Fruit fly (Drosophila melanogaster) Kc167 (cell line): ENCODE results near the gene CG3652.

Experiments used
- Myc ChIP-seq: fragments of >200 bp; optimal IDR thresholded peaks from 2 replicates; lab custom pipeline; 2017; ENCODE audit warnings: missing external identifiers
- Sin3A ChIP-seq: fragments of >200 bp; optimal IDR thresholded peaks from 2 replicates; lab custom pipeline; 2018; ENCODE audit warnings: missing external identifiers
- h ChIP-seq: fragments of >200 bp; optimal IDR thresholded peaks from 3 replicates; lab custom pipeline; 2018; ENCODE audit warnings: missing external identifiers
- insv ChIP-seq: fragments of >200 bp; optimal IDR thresholded peaks from 3 replicates; lab custom pipeline; 2018; ENCODE audit warnings: missing external identifiers
- psq ChIP-seq: fragments of >200 bp; optimal IDR thresholded peaks from 2 replicates; lab custom pipeline; 2017; ENCODE audit warnings: missing external identifiers
- ttk ChIP-seq: sonication (Bioruptor generic); optimal IDR thresholded peaks from 2 replicates; lab custom pipeline; 2017; ENCODE audit warnings: missing external identifiers

CG3652 gene

dm6 chr2L:4410855-4411254 is 17.2 kb upstream of the CG3652 start, which contains the start of gene CG43055:
TSS of gene CG43055 (plus strand) at chr2L:4411155.
- no peak for TF ChIP-seq psq (lab: Kevin White, UChicago)
- TF ChIP-seq ttk (lab: Kevin White, UChicago) = no peak

DNA sequence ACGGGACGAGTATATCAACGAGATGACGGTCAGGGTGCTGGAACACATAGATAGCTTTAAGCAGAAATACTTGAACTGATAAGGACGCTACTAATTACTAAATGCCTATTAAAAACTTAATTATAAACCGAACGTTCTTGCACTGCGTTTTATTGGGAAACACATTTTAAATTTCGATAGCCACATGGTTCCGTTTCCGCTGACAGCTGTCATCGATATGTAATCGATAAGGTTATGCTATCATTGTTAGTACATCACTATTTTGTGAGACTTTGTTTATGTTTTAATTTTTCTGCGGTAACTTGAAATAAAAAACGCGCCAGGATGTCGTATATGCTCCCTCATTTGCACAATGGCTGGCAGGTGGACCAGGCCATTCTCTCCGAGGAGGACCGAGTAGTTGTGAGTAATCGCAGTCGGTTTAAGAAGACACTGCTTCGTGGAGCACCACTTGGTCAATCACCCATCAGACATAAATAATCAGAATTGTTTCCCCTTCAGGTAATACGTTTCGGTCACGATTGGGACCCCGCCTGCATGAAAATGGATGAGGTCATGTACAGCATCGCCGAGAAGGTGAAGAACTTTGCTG is 9.4 kb upstream of the CG3652 start, which contains the start of gene Dim1:
TSS of gene Dim1 (plus strand) at position 239 of the 592 bp plus-strand sequence.
- no peak for TF ChIP-seq insv (lab: Kevin White, UChicago)
- TF ChIP-seq Myc = no peak
- TF ChIP-seq psq (lab: Kevin White, UChicago) = no peak
- no peak for TF ChIP-seq ttk (lab: Kevin White, UChicago)
- no peak for TF ChIP-seq h (lab: Kevin White, UChicago)
- TF ChIP-seq Sin3A = no peak

- TF ChIP-seq Sin3A (no peak), insv (lab: Kevin White, UChicago) (no peak), Myc (no peak), psq (lab: Kevin White, UChicago) (no peak), ttk (lab: Kevin White, UChicago) (no peak), h (lab: Kevin White, UChicago) (no peak)
Observed at dm6 chr2L:4400653-4401052, 7.0 kb upstream of the CG3652 start, which contains the start of gene CG33003. TSS of gene CG33003 (plus strand) at chr2L:4400953.

DNA sequence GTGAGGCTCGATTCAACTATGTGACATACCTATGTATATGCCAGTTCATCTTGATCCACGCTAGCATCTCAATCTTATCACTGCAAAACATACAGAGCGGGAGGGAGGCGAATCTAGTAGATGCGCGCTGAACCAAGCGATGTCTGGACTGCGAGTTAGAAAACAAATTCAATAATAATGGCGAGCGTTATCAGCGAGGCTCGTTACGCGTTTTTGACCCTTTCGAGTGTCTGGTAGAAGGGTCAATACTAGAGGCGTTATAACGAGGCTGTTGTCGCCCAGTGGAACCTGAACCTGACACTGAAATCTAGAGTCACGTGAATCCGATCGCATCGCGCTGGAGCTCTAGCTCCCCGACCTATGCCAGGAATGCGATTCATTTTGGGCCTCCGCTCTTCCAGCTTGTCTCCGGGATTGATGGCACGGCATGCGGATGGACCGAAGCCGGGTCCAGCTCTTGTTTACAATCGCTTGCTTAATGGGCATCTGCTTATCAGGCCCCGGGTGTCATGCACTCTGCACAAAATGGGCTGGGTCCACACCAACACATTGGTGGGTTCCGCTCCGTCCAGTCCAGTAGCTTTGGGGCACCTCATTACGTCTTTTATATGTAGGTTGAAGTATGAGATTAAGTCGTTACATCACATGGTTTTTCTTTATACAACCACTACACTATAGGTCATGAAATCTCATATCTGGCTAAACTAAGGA is 4.1 kb downstream of the CG3652 start:
- TF ChIP-seq psq (lab: Kevin White, UChicago) = no peak
- no peak for TF ChIP-seq Sin3A
- no peak for TF ChIP-seq Myc
- TF ChIP-seq insv (lab: Kevin White, UChicago) = no peak
- TF ChIP-seq ttk (lab: Kevin White, UChicago) = no peak
- TF ChIP-seq h (lab: Kevin White, UChicago) = no peak

dm6 chr2L:4388027-4388426 is 5.6 kb downstream of the CG3652 start, which contains the start of gene Tps1:
TSS of gene Tps1 (plus strand) at chr2L:4388327.
- TF ChIP-seq h (lab: Kevin White, UChicago) (no peak), Myc (no peak), ttk (lab: Kevin White, UChicago) (no peak), psq (lab: Kevin White, UChicago) (no peak), Sin3A (no peak), insv (lab: Kevin White, UChicago) (no peak)

DNA sequence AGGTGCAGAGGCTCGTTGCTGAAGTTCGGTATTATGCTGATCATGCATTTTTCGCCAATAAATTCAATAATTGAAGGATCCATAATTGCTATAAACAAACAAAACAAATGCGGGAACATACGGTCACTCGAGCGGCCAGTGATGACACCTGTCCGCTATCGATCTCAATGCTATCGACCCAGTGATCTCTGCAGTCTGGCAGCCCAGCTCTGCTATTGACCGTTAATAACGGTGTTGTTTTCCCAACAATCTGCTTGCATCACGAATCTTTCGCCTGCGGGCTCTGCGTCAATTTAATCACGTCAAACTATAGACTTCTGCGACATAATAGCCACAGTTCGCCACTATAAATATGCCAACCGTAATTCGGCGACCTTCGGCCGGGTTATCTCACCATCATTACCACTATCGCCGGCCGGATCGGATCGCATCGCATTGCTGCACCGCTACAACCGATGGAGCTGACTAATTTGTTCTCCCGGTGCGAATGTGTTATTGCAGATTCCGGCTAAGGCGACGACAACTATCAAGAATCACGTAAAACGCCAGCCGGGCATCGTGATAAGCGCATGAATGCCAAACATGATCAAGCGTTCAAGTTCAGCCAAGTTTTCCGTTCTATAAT is 6.6 kb downstream of the CG3652 start, which contains the start of gene Psf2:
TSS of gene Psf2 (minus strand) at position 431 of the 625 bp plus-strand sequence.
- TF ChIP-seq Sin3A (no peak), h (lab: Kevin White, UChicago) (no peak), ttk (lab: Kevin White, UChicago) (no peak), insv (lab: Kevin White, UChicago) (no peak), Myc (no peak), psq (lab: Kevin White, UChicago) (no peak)

DNA sequence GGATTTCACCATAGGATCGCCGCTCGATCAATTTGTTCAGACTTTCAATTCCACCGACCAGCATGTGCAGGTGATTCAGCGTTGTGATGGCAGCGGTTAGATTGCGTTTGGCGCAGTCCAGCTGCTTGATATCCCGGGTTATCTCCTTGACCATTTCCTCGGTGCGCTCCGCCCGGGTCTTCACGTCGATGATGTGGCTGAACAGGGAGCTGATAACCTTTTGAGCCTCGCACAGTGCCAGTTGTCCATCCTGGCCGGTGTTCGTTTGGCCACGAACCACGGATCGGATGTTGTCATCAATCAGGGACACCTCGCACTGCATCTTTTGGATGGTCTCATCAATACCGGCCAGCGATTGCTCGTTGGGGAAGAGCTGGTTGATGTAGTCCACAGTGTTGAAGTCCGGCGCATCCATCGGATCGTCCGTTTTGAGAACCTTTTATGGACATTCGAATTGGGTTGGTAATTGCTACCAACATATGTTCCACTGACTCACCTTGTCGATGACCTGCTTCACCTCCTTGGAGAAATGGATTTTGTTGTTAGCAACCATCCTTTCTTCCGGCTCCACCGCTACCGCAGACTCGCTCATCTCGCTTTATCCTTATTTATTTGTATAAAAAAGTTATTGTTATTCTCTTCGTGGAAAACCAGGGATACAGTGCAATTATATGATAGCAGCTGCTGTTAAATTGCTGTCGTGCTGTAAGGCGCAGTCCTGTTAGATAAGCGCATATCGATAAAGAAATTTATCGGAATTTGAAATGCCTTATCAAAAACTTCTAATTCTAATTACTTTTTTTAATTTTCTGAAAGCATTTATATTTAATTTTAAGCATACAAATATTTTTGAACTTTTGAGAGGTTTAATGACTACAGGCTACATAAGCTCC is 8.0 kb downstream of the CG3652 start, which contains the start of gene Vps53:
TSS of gene Vps53 (minus strand) at position 676 of the 893 bp plus-strand sequence.
- TF ChIP-seq Sin3A (no peak), ttk (lab: Kevin White, UChicago) (no peak), Myc (no peak), psq (lab: Kevin White, UChicago) (no peak), insv (lab: Kevin White, UChicago) (no peak), h (lab: Kevin White, UChicago) (no peak)

DNA sequence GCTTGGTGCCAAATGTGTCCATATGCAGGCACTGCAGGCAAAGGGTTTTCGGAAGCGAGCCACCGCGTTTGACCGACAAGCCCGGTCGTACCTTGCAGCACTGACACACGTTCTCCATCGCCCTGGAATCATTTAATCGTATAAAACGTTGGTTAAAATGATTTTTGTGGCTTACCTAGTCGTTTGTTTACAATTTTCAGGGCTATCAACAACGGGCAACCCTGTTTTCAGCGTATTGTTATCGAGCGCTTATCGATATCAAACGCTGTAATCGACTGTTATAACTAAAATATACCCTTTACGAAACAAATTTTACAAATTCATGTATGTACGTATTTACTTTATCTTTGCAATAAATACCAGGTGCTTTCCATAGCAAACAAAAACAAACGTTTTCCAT is 11.2 kb downstream of the CG3652 start, which contains the start of gene CG17612:
TSS of gene CG17612 (minus strand) at position 214 of the 400 bp plus-strand sequence.
- TF ChIP-seq Myc (no peak), ttk (lab: Kevin White, UChicago) (no peak), insv (lab: Kevin White, UChicago) (no peak), Sin3A (no peak), h (lab: Kevin White, UChicago) (no peak), psq (lab: Kevin White, UChicago) (no peak)

dm6 chr2L:4378380-4378779 is 15.3 kb downstream of the CG3652 start:
- TF ChIP-seq ttk (lab: Kevin White, UChicago) = no peak
- TF ChIP-seq h (lab: Kevin White, UChicago) = no peak
- TF ChIP-seq insv (lab: Kevin White, UChicago) = no peak
- no peak for TF ChIP-seq Sin3A
- TF ChIP-seq Myc = no peak
- no peak for TF ChIP-seq psq (lab: Kevin White, UChicago)

DNA sequence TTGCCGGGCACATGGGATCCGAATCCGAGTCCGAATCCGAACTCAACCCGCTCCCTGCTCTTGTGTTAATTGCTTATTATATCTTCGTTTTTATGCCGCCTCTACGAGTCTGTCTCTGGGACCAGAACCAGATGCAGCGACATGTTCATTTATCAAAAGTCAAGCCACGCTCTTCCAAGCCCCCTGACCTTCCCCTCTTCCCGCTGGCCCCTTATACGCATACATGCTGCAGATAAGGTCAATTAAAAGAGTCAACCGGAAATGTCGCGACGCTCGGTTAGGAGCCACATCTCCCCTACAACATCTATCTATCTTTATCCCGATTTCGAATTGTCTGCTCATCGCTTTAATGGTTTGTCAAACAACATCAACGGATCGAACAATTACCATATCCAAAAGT is 15.9 kb downstream of the CG3652 start:
- TF ChIP-seq Myc (no peak), insv (lab: Kevin White, UChicago) (no peak), ttk (lab: Kevin White, UChicago) (no peak), Sin3A (no peak), psq (lab: Kevin White, UChicago) (no peak), h (lab: Kevin White, UChicago) (no peak)
